Fruit fly (Drosophila melanogaster): Measurements from ENCODE around the gene Sas10.

Gene Sas10

DNA sequence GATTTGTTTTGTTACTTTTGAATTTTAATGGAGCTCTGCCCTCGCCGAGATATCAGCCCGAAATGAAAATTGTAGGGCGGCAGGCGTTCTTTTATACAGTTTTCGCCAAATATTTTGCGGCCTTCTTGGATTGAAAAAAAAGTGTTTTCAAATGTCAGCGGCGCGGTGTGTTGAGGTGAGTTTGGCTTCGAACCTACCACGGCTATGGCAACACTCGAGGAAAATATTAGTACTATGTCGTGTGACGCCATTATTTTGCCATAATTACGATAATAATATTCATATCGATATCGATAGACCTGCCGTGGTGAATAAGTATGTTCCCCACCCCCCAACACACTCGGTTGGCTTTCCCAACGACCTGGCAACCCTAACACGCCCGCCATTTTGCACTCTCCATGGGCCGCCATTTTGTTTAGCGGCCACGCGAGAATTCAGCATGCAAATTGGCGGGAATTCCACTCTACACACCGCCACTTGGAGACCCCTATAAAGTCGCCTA is 5.3 kb upstream of the Sas10 start, which contains the start of the genes TrxT and dhd (continued):
- TF ChIP-seq CG13894 (tag; optimal IDR thresholded peaks at IDR 0.05) (peak; percentile 29), CG17186 (GFP tag; optimal IDR thresholded peaks at IDR 0.05) (peak; percentile 10), CG7556 (GFP tag; optimal IDR thresholded peaks at IDR 0.05) (no peak), chn (GFP tag; optimal IDR thresholded peaks at IDR 0.05) (no peak), CG2678 (tag; optimal IDR thresholded peaks at IDR 0.05) (no peak), mld (GFP tag; IDR thresholded peaks at IDR 0.05; ENCODE audit: partially characterized antibody) (0 out of 3 replicates have a peak, but pooled peaks have one; percentile 38), btn (GFP tag; optimal IDR thresholded peaks at IDR 0.05) (no peak), CG43689 (GFP tag; IDR thresholded peaks at IDR 0.05) (no peak), CG8765 (GFP tag; IDR thresholded peaks at IDR 0.05) (no peak; the same call in 1 of the 2 replicates), ash1 (GFP tag; optimal IDR thresholded peaks at IDR 0.05) (no peak), rib (GFP tag; IDR thresholded peaks at IDR 0.05) (0 out of 2 replicates have a peak, but pooled peaks have one; percentile 43), nerfin-2 (GFP tag; IDR thresholded peaks at IDR 0.05; ENCODE audit: partially characterized antibody) (no peak), NC2α (GFP tag; optimal IDR thresholded peaks at IDR 0.05) (no peak), CoRest (tag; optimal IDR thresholded peaks at IDR 0.05) (peak; percentile 77), CG6813 (GFP tag; optimal IDR thresholded peaks at IDR 0.05) (peak; percentile 41), al (GFP tag; IDR thresholded peaks at IDR 0.05) (no peak), Med (GFP tag) (peak; percentile 93), CG6765 (GFP tag; optimal IDR thresholded peaks at IDR 0.05) (peak; percentile 36), dm (GFP tag; optimal IDR thresholded peaks at IDR 0.05) (peak; percentile 89), jigr1 (GFP tag; IDR thresholded peaks at IDR 0.05) (no peak), Mad (GFP tag; optimal IDR thresholded peaks at IDR 0.05) (no peak), Elba2 (GFP tag; optimal IDR thresholded peaks at IDR 0.05) (no peak), gcm2 (GFP tag; optimal IDR thresholded peaks at IDR 0.05) (no peak), CG17359 (tag; optimal IDR thresholded peaks at IDR 0.05) (no peak), Sox102F (GFP tag; optimal IDR thresholded peaks at IDR 0.05) (no peak), pros (GFP tag; optimal IDR thresholded peaks at IDR 0.05) (no peak), Blimp-1 (GFP tag; optimal IDR thresholded peaks at IDR 0.05) (no peak), run (tag; optimal IDR thresholded peaks at IDR 0.05) (no peak), Aef1 (GFP tag; IDR thresholded peaks at IDR 0.05) (peak; percentile 12; the same call in 1 of the 3 replicates), CG6175 (GFP tag; IDR thresholded peaks at IDR 0.05) (no peak), Drgx (GFP tag; IDR thresholded peaks at IDR 0.05) (peak; percentile 69), CG10147 (GFP tag; optimal IDR thresholded peaks at IDR 0.05) (no peak), CG1024 (GFP tag; IDR thresholded peaks at IDR 0.05) (0 out of 2 replicates have a peak, but pooled peaks have one; percentile 38), az2 (GFP tag; optimal IDR thresholded peaks at IDR 0.05) (no peak), CG5953 (GFP tag; IDR thresholded peaks at IDR 0.05) (no peak), sug (tag; optimal IDR thresholded peaks at IDR 0.05) (no peak), fd3F (GFP tag; optimal IDR thresholded peaks at IDR 0.05) (no peak), CG14965 (GFP tag; optimal IDR thresholded peaks at IDR 0.05; ENCODE audit: borderline replicate concordance) (no peak), CTCF (GFP tag; optimal IDR thresholded peaks at IDR 0.05) (no peak), CG12219 (GFP tag; optimal IDR thresholded peaks at IDR 0.05) (no peak), CG11398 (GFP tag; optimal IDR thresholded peaks at IDR 0.05) (no peak), CG31441 (GFP tag; IDR thresholded peaks at IDR 0.05) (no peak), CG34422 (GFP tag; IDR thresholded peaks at IDR 0.05) (peak; percentile 45; the same call in 1 of the 3 replicates), CG9932 (GFP tag; IDR thresholded peaks at IDR 0.05) (peak; percentile 34; the same call in 1 of the 2 replicates), CG3281 (GFP tag; optimal IDR thresholded peaks at IDR 0.05) (peak; percentile 16), E2f2 (GFP tag; IDR thresholded peaks at IDR 0.05) (peak; percentile 89), CG2712 (tag; optimal IDR thresholded peaks at IDR 0.05) (no peak), ara (GFP tag; IDR thresholded peaks at IDR 0.05) (no peak), slbo (GFP tag; IDR thresholded peaks at IDR 0.05) (no peak), Hr39 (optimal IDR thresholded peaks at IDR 0.05) (no peak), esg (GFP tag; conservative IDR thresholded peaks at IDR 0.05) (no peak), D19B (GFP tag; optimal IDR thresholded peaks at IDR 0.05) (no peak)

All from whole organism, embryonic.